Worm (Caenorhabditis elegans) whole organism, young adult: Measurements from ENCODE around the gene nspb-5.

Source experiments
- C06A6.2 ChIP-seq: fragments of 200-800 bp; sonication (Bioruptor generic); conservative IDR thresholded peaks from 2 replicates; pipeline ENCODE4 v1.3.6; 2022; ENCODE audit warnings: missing genetic modification characterization, missing compliant biosample characterization
- F23B12.7 ChIP-seq: sonication (generic microtip); optimal IDR thresholded peaks from 2 replicates; lab custom pipeline; 2017; ENCODE audit warnings: missing genetic modification characterization, mild to moderate bottlenecking, missing compliant biosample characterization, antibody characterized with exemption, moderate library complexity; ENCODE audit not compliant: insufficient read depth
- F33H1.4 ChIP-seq: fragments of 200-800 bp; sonication (Bioruptor generic); IDR thresholded peaks from 2 replicates; pipeline ENCODE4 v1.3.6; 2022; ENCODE audit warnings: missing genetic modification reagents, missing genetic modification characterization, missing compliant biosample characterization
- F39B2.1 ChIP-seq: fragments of 200-800 bp; sonication (Bioruptor generic); IDR thresholded peaks from 2 replicates; pipeline ENCODE4 v1.3.6; 2022; ENCODE audit warnings: missing genetic modification reagents, missing genetic modification characterization, missing compliant biosample characterization
- F52B5.7 ChIP-seq: sonication (generic microtip); optimal IDR thresholded peaks from 2 replicates; lab custom pipeline; 2016; ENCODE audit warnings: mild to moderate bottlenecking, missing genetic modification characterization, missing compliant biosample characterization
- F55B11.4 ChIP-seq: sonication (generic microtip); optimal IDR thresholded peaks from 2 replicates; lab custom pipeline; 2016; ENCODE audit warnings: missing compliant biosample characterization, missing genetic modification characterization, borderline replicate concordance; ENCODE audit not compliant: insufficient read depth
- T07F8.4 ChIP-seq: sonication (generic microtip); optimal IDR thresholded peaks from 2 replicates; lab custom pipeline; 2016; ENCODE audit warnings: mild to moderate bottlenecking, missing genetic modification characterization, moderate library complexity, missing compliant biosample characterization
- Y53G8AR.9 ChIP-seq: fragments of 200-800 bp; sonication (Bioruptor generic); conservative IDR thresholded peaks from 2 replicates; pipeline ENCODE4 v1.3.6; 2022; ENCODE audit warnings: missing genetic modification reagents, missing genetic modification characterization, missing compliant biosample characterization
- Y79H2A.3 ChIP-seq: fragments of 200-800 bp; sonication (Bioruptor generic); conservative IDR thresholded peaks from 2 replicates; pipeline ENCODE4 v1.3.6; 2022; ENCODE audit warnings: missing genetic modification reagents, missing genetic modification characterization, missing compliant biosample characterization
- Y95B8A.8 ChIP-seq: fragments of 200-800 bp; sonication (Bioruptor generic); IDR thresholded peaks from 2 replicates; pipeline ENCODE4 v1.3.6; 2022; ENCODE audit warnings: missing genetic modification reagents, missing genetic modification characterization, missing compliant biosample characterization
- aptf-2 ChIP-seq: fragments of 200-800 bp; sonication (Bioruptor generic); conservative IDR thresholded peaks from 2 replicates; pipeline ENCODE4 v1.3.6; 2022; ENCODE audit warnings: missing genetic modification reagents, missing genetic modification characterization, missing compliant biosample characterization
- aptf-3 ChIP-seq: fragments of 200-800 bp; sonication (Bioruptor generic); IDR thresholded peaks from 2 replicates; pipeline ENCODE4 v1.3.6; 2022; ENCODE audit warnings: missing genetic modification characterization, missing compliant biosample characterization
- attf-3 ChIP-seq: fragments of 200-800 bp; sonication (Bioruptor generic); conservative IDR thresholded peaks from 2 replicates; pipeline ENCODE4 v1.3.6; 2022; ENCODE audit warnings: missing genetic modification reagents, missing genetic modification characterization, missing compliant biosample characterization
- bed-1 ChIP-seq: fragments of 200-800 bp; sonication (Bioruptor generic); IDR thresholded peaks from 2 replicates; pipeline ENCODE4 v1.3.6; 2022; ENCODE audit warnings: missing genetic modification reagents, missing genetic modification characterization, missing compliant biosample characterization
- ceh-40 ChIP-seq: fragments of 200-800 bp; sonication (Bioruptor generic); IDR thresholded peaks from 2 replicates; pipeline ENCODE4 v1.3.6; 2022; ENCODE audit warnings: missing genetic modification characterization, missing compliant biosample characterization
- chd-7 ChIP-seq: sonication (generic microtip); optimal IDR thresholded peaks from 2 replicates; lab custom pipeline; 2016; ENCODE audit warnings: mild to moderate bottlenecking, missing genetic modification characterization, moderate library complexity, missing compliant biosample characterization
- dpff-1 ChIP-seq: sonication (generic microtip); optimal IDR thresholded peaks from 2 replicates; lab custom pipeline; 2017; ENCODE audit warnings: mild to moderate bottlenecking, missing genetic modification characterization, missing compliant biosample characterization
- dpl-1 ChIP-seq: fragments of 150-350 bp; optimal IDR thresholded peaks from 2 replicates; lab custom pipeline; 2014; ENCODE audit warnings: missing biosample characterization, missing genetic modification reagents, missing genetic modification characterization
- egl-18 ChIP-seq: fragments of 200-800 bp; sonication (Bioruptor generic); IDR thresholded peaks from 2 replicates; pipeline ENCODE4 v1.3.6; 2022; ENCODE audit warnings: missing genetic modification reagents, missing genetic modification characterization, missing compliant biosample characterization
- ekl-4 ChIP-seq: fragments of 200-800 bp; sonication (Bioruptor generic); IDR thresholded peaks from 2 replicates; pipeline ENCODE4 v1.3.6; 2022; ENCODE audit warnings: missing genetic modification reagents, missing genetic modification characterization, missing compliant biosample characterization
- hlh-12 ChIP-seq: sonication (generic microtip); optimal IDR thresholded peaks from 2 replicates; lab custom pipeline; 2016; ENCODE audit warnings: missing genetic modification characterization, missing compliant biosample characterization
- hlh-26 ChIP-seq: fragments of 200-800 bp; sonication (Bioruptor generic); conservative IDR thresholded peaks from 2 replicates; pipeline ENCODE4 v1.3.6; 2022; ENCODE audit warnings: missing genetic modification reagents, missing genetic modification characterization, missing compliant biosample characterization
- hmg-1.2 ChIP-seq: fragments of 200-800 bp; sonication (Bioruptor generic); IDR thresholded peaks from 2 replicates; pipeline ENCODE4 v1.3.6; 2022; ENCODE audit warnings: missing genetic modification reagents, missing genetic modification characterization, missing compliant biosample characterization
- let-607 ChIP-seq, 2 experiments: fragments of 200-800 bp in 1 of 2; sonication (Bioruptor generic) in 1 of 2; sonication (generic microtip) in 1 of 2; optimal IDR thresholded peaks; 2 replicates each; lab custom pipeline; 2016 to 2018; ENCODE audit warnings: mild to moderate bottlenecking in 2 of 2, missing compliant biosample characterization in 2 of 2, missing genetic modification characterization in 2 of 2, moderate library complexity in 2 of 2, missing genotype in 1 of 2
- lin-26 ChIP-seq: fragments of 200-800 bp; sonication (Bioruptor generic); IDR thresholded peaks from 2 replicates; pipeline ENCODE4 v1.3.6; 2022; ENCODE audit warnings: missing genetic modification reagents, missing genetic modification characterization, missing compliant biosample characterization
- lin-35 ChIP-seq, 3 experiments: fragments of 150-350 bp in 2 of 3; sonication (generic microtip) in 1 of 3; optimal IDR thresholded peaks; 2 replicates each; lab custom pipeline; 2014 to 2018; ENCODE audit warnings: missing biosample characterization in 3 of 3, missing genetic modification characterization in 3 of 3, missing genetic modification reagents in 3 of 3
- lin-54 ChIP-seq: fragments of 200-800 bp; sonication (Bioruptor generic); optimal IDR thresholded peaks from 2 replicates; lab custom pipeline; 2018; ENCODE audit warnings: mild to moderate bottlenecking, missing genetic modification characterization, missing compliant biosample characterization
- lsl-1 ChIP-seq: fragments of 200-800 bp; sonication (Bioruptor generic); optimal IDR thresholded peaks from 2 replicates; lab custom pipeline; 2018; ENCODE audit warnings: mild to moderate bottlenecking, missing genetic modification characterization, moderate library complexity, missing compliant biosample characterization
- madf-8 ChIP-seq: fragments of 200-800 bp; sonication (Bioruptor generic); conservative IDR thresholded peaks from 2 replicates; pipeline ENCODE4 v1.3.6; 2022; ENCODE audit warnings: missing genetic modification reagents, missing genetic modification characterization, missing compliant biosample characterization
- mel-28 ChIP-seq: sonication (generic microtip); optimal IDR thresholded peaks from 2 replicates; lab custom pipeline; 2016; ENCODE audit warnings: borderline replicate concordance, mild to moderate bottlenecking, missing genetic modification characterization, missing compliant biosample characterization
- mes-4 ChIP-seq: sonication (generic microtip); optimal IDR thresholded peaks from 2 replicates; lab custom pipeline; 2016; ENCODE audit warnings: missing genotype, missing genetic modification characterization, missing compliant biosample characterization
- pbrm-1 ChIP-seq: fragments of 200-800 bp; sonication (Bioruptor generic); IDR thresholded peaks from 2 replicates; pipeline ENCODE4 v1.3.6; 2022; ENCODE audit warnings: missing genetic modification reagents, missing genetic modification characterization, missing compliant biosample characterization
- pha-4 ChIP-seq: fragments of 150-350 bp; sonication (generic microtip); optimal IDR thresholded peaks from 2 replicates; lab custom pipeline; 2014; ENCODE audit warnings: missing biosample characterization, missing genetic modification reagents, missing genetic modification characterization
- rec-8 ChIP-seq, 2 experiments: sonication (generic microtip); optimal IDR thresholded peaks; 2 replicates each; lab custom pipeline; 2016; ENCODE audit warnings: mild to moderate bottlenecking in 2 of 2, missing genetic modification characterization in 2 of 2, missing genetic modification reagents in 2 of 2, missing genotype in 2 of 2, missing biosample characterization in 1 of 2, missing compliant biosample characterization in 1 of 2, moderate library complexity in 1 of 2
- rpc-1 ChIP-seq, 2 experiments: fragments of 150-350 bp in 1 of 2; sonication (generic microtip) in 1 of 2; optimal IDR thresholded peaks; 2 replicates each; lab custom pipeline; 2014 to 2018; ENCODE audit warnings: missing biosample characterization in 1 of 2, missing genetic modification characterization in 1 of 2, missing genetic modification reagents in 1 of 2, missing genotype in 1 of 2
- sdz-38 ChIP-seq: sonication (generic microtip); optimal IDR thresholded peaks from 2 replicates; lab custom pipeline; 2016; ENCODE audit warnings: missing genotype, missing genetic modification characterization, missing compliant biosample characterization
- snpc-3.4 ChIP-seq: sonication (generic microtip); optimal IDR thresholded peaks from 2 replicates; lab custom pipeline; 2017; ENCODE audit warnings: missing genetic modification characterization, mild to moderate bottlenecking, missing compliant biosample characterization, antibody characterized with exemption, moderate library complexity, missing genotype, missing genetic modification reagents
- somi-1 ChIP-seq: fragments of 200-800 bp; sonication (Bioruptor generic); optimal IDR thresholded peaks from 2 replicates; lab custom pipeline; 2018; ENCODE audit warnings: mild to moderate bottlenecking, missing genetic modification characterization, missing compliant biosample characterization
- tbx-9 ChIP-seq: sonication (generic microtip); optimal IDR thresholded peaks from 2 replicates; lab custom pipeline; 2016; ENCODE audit warnings: borderline replicate concordance, missing genetic modification characterization, inconsistent platforms, missing compliant biosample characterization
- unc-62 ChIP-seq: fragments of 150-350 bp; optimal IDR thresholded peaks from 2 replicates; lab custom pipeline; 2014; ENCODE audit warnings: missing biosample characterization, missing genetic modification reagents, missing genetic modification characterization
- zfh-2 ChIP-seq: fragments of 200-800 bp; sonication (Bioruptor generic); conservative IDR thresholded peaks from 2 replicates; pipeline ENCODE4 v1.3.6; 2022; ENCODE audit warnings: missing genetic modification reagents, missing genetic modification characterization, missing compliant biosample characterization
- ztf-22 ChIP-seq: fragments of 200-800 bp; sonication (Bioruptor generic); optimal IDR thresholded peaks from 2 replicates; lab custom pipeline; 2018; ENCODE audit warnings: mild to moderate bottlenecking, missing genetic modification characterization, moderate library complexity, missing compliant biosample characterization
- ztf-6 ChIP-seq: fragments of 200-800 bp; sonication (Bioruptor generic); IDR thresholded peaks from 2 replicates; pipeline ENCODE4 v1.3.6; 2022; ENCODE audit warnings: missing genetic modification reagents, missing genetic modification characterization, missing compliant biosample characterization

The nspb-5 gene

ce11 chrIV:6556624-6557368 lies 42.0 kb upstream of the nspb-5 start, which contains the start of gene try-3 (continued):
- TF ChIP-seq C06A6.2 (GFP tag; lab: Robert Waterston, UW) (peak; percentile 55; the same call in 1 of the 2 replicates), dpff-1 (peak; percentile 50), lsl-1 (GFP tag; lab: Kevin White, UChicago) (peak; percentile 32), bed-1 (GFP tag; lab: Robert Waterston, UW) (no peak), hlh-26 (no peak), hmg-1.2 (GFP tag; lab: Robert Waterston, UW) (peak; percentile 70), Y79H2A.3 (GFP tag; lab: Robert Waterston, UW) (peak; percentile 61; the same call in 1 of the 2 replicates), F33H1.4 (GFP tag; lab: Robert Waterston, UW) (peak; percentile 58), dpl-1 (peak; percentile 15), F39B2.1 (GFP tag; lab: Robert Waterston, UW) (no peak), sdz-38 (tag; lab: Kevin White, UChicago) (no peak), mes-4 (tag; lab: Kevin White, UChicago) (no peak), rec-8 (tag; optimal IDR thresholded peaks at IDR 0.05; lab: Kevin White, UChicago) (peak; percentile 18 to 46), let-607 (tag; optimal IDR thresholded peaks at IDR 0.05; lab: Kevin White, UChicago) (peak in 1 of 2 experiments; percentile 42), F55B11.4 (tag; lab: Kevin White, UChicago) (no peak), ztf-6 (GFP tag; lab: Robert Waterston, UW) (0 out of 2 replicates have a peak, but pooled peaks have one; percentile 66), zfh-2 (GFP tag; lab: Robert Waterston, UW) (no peak), lin-26 (GFP tag; lab: Robert Waterston, UW) (peak; percentile 85), ceh-40 (GFP tag; lab: Robert Waterston, UW) (0 out of 2 replicates have a peak, but pooled peaks have one; percentile 44), pbrm-1 (GFP tag; lab: Robert Waterston, UW) (peak; percentile 90), chd-7 (tag; lab: Kevin White, UChicago) (peak; percentile 45), ekl-4 (GFP tag; lab: Robert Waterston, UW) (peak; percentile 71), rpc-1 (optimal IDR thresholded peaks at IDR 0.05; lab: Kevin White, UChicago) (peak; percentile 74), rpc-1 (tag; optimal IDR thresholded peaks at IDR 0.05; lab: Kevin White, UChicago) (peak; percentile 89), mel-28 (peak; percentile 42), somi-1 (GFP tag; lab: Kevin White, UChicago) (peak; percentile 15), Y53G8AR.9 (GFP tag; lab: Robert Waterston, UW) (peak; percentile 72; the same call in 1 of the 2 replicates), pha-4 (no peak), hlh-12 (no peak), aptf-3 (GFP tag; lab: Robert Waterston, UW) (0 out of 2 replicates have a peak, but pooled peaks have one; percentile 18), snpc-3.4 (tag; lab: Kevin White, UChicago) (no peak), unc-62 (GFP tag; lab: Kevin White, UChicago) (no peak), egl-18 (GFP tag; lab: Robert Waterston, UW) (no peak), F52B5.7 (peak; percentile 75), F23B12.7 (tag; lab: Kevin White, UChicago) (peak; percentile 65), lin-54 (GFP tag; lab: Kevin White, UChicago) (peak; percentile 74), aptf-2 (no peak), tbx-9 (tag; lab: Kevin White, UChicago) (no peak), madf-8 (GFP tag; lab: Robert Waterston, UW) (peak; percentile 42), attf-3 (GFP tag; lab: Robert Waterston, UW) (no peak; the same call in 1 of the 2 replicates), lin-35 (GFP tag; optimal IDR thresholded peaks at IDR 0.05; lab: Kevin White, UChicago) (peak in 1 of 3 experiments; percentile 78), ztf-22 (no peak), Y95B8A.8 (peak; percentile 63; the same call in 1 of the 2 replicates), T07F8.4 (tag; lab: Kevin White, UChicago) (peak; percentile 23)
